Fruit fly (Drosophila melanogaster) whole organism, embryonic: ENCODE results near the gene lwr.

Source experiments
- CG10267 ChIP-seq: fragments of 200-800 bp; sonication (Bioruptor generic); optimal IDR thresholded peaks from 2 replicates; lab custom pipeline; 2018; ENCODE audit warnings: missing biosample characterization, mild to moderate bottlenecking, missing genetic modification characterization, moderate library complexity
- CG10274 ChIP-seq: fragments of 200-800 bp; sonication (Bioruptor generic); optimal IDR thresholded peaks from 3 replicates; lab custom pipeline; 2017; ENCODE audit warnings: missing biosample characterization, mild to moderate bottlenecking, missing genetic modification characterization
- CG12391 ChIP-seq: fragments of 200-800 bp; sonication (Bioruptor generic); optimal IDR thresholded peaks from 3 replicates; lab custom pipeline; 2018; ENCODE audit warnings: missing biosample characterization, mild to moderate bottlenecking, missing genetic modification characterization, moderate library complexity
- CG13296 ChIP-seq: fragments of 200-800 bp; sonication (Bioruptor generic); optimal IDR thresholded peaks from 3 replicates; lab custom pipeline; 2018; ENCODE audit warnings: missing biosample characterization, mild to moderate bottlenecking, missing genetic modification characterization
- CG13894 ChIP-seq: fragments of 200-800 bp; sonication (Bioruptor generic); optimal IDR thresholded peaks from 3 replicates; lab custom pipeline; 2018; ENCODE audit warnings: missing biosample characterization, mild to moderate bottlenecking, missing genetic modification characterization, moderate library complexity
- CG14710 ChIP-seq: fragments of 200-800 bp; sonication (Bioruptor generic); optimal IDR thresholded peaks from 3 replicates; lab custom pipeline; 2019; ENCODE audit warnings: missing biosample characterization, mild to moderate bottlenecking, missing genetic modification characterization, moderate library complexity
- CG15073 ChIP-seq: fragments of 200-800 bp; sonication (Bioruptor generic); optimal IDR thresholded peaks from 2 replicates; lab custom pipeline; 2016; ENCODE audit warnings: missing biosample characterization, missing genetic modification characterization
- CG1529 ChIP-seq: fragments of 200-800 bp; sonication (Bioruptor generic); optimal IDR thresholded peaks from 3 replicates; lab custom pipeline; 2018; ENCODE audit warnings: missing biosample characterization, missing genetic modification characterization
- CG16815 ChIP-seq: fragments of 200-800 bp; sonication (Bioruptor generic); optimal IDR thresholded peaks from 3 replicates; lab custom pipeline; 2017; ENCODE audit warnings: missing biosample characterization, mild to moderate bottlenecking, missing genetic modification characterization
- CG17361 ChIP-seq: fragments of 200-800 bp; sonication (Bioruptor generic); IDR thresholded peaks from 3 replicates; pipeline ENCODE4 v1.3.6; 2022; ENCODE audit warnings: missing biosample characterization, missing genetic modification characterization
- CG17829 ChIP-seq: fragments of 200-800 bp; optimal IDR thresholded peaks from 2 replicates; lab custom pipeline; 2019; ENCODE audit warnings: missing biosample characterization, mild to moderate bottlenecking, missing genetic modification characterization, moderate library complexity
- CG17912 ChIP-seq: fragments of 200-800 bp; sonication (Bioruptor generic); optimal IDR thresholded peaks from 2 replicates; lab custom pipeline; 2018; ENCODE audit warnings: missing biosample characterization, mild to moderate bottlenecking, missing genetic modification characterization
- CG18476 ChIP-seq: fragments of 200-800 bp; sonication (Bioruptor generic); optimal IDR thresholded peaks from 2 replicates; lab custom pipeline; 2016; ENCODE audit warnings: missing biosample characterization, mild to moderate bottlenecking, missing genetic modification characterization
- CG18599 ChIP-seq: fragments of 200-800 bp; sonication (Bioruptor generic); optimal IDR thresholded peaks from 3 replicates; lab custom pipeline; 2017; ENCODE audit warnings: missing biosample characterization, missing genetic modification characterization, mild to moderate bottlenecking, moderate library complexity, missing genetic modification reagents
- CG2129 ChIP-seq: fragments of 200-800 bp; sonication (Bioruptor generic); IDR thresholded peaks from 2 replicates; pipeline ENCODE4 v1.3.6; 2022; ENCODE audit warnings: missing biosample characterization, missing genetic modification characterization; ENCODE audit not compliant: partially characterized antibody
- CG31224 ChIP-seq: fragments of 200-800 bp; sonication (Bioruptor generic); IDR thresholded peaks from 2 replicates; pipeline ENCODE4 v1.3.6; 2022; ENCODE audit warnings: missing biosample characterization, missing genetic modification characterization
- CG33557 ChIP-seq: fragments of 200-800 bp; sonication (Bioruptor generic); optimal IDR thresholded peaks from 2 replicates; lab custom pipeline; 2019; ENCODE audit warnings: missing biosample characterization, mild to moderate bottlenecking, missing genetic modification characterization, moderate library complexity
- CG34422 ChIP-seq: fragments of 200-800 bp; sonication (Bioruptor generic); IDR thresholded peaks from 3 replicates; pipeline ENCODE4 v1.3.6; 2022; ENCODE audit warnings: missing biosample characterization, missing genetic modification characterization
- CG4360 ChIP-seq: fragments of 200-800 bp; sonication (Bioruptor generic); IDR thresholded peaks from 2 replicates; pipeline ENCODE4 v1.3.6; 2022; ENCODE audit warnings: missing biosample characterization, missing genetic modification characterization
- CG5953 ChIP-seq: fragments of 200-800 bp; sonication (Bioruptor generic); IDR thresholded peaks from 2 replicates; pipeline ENCODE4 v1.3.6; 2022; ENCODE audit warnings: missing biosample characterization, missing genetic modification characterization
- CG6854 ChIP-seq: fragments of 200-800 bp; sonication (Bioruptor generic); optimal IDR thresholded peaks from 3 replicates; lab custom pipeline; 2017; ENCODE audit warnings: missing biosample characterization, mild to moderate bottlenecking, missing genetic modification characterization
- CG7987 ChIP-seq: fragments of 200-800 bp; sonication (Bioruptor generic); optimal IDR thresholded peaks from 2 replicates; lab custom pipeline; 2018; ENCODE audit warnings: missing biosample characterization, mild to moderate bottlenecking, missing genetic modification characterization, moderate library complexity
- CG8924 ChIP-seq: fragments of 200-800 bp; optimal IDR thresholded peaks from 3 replicates; lab custom pipeline; 2019; ENCODE audit warnings: missing biosample characterization, mild to moderate bottlenecking, missing genetic modification characterization, moderate library complexity
- D ChIP-seq, 2 experiments: fragments of 200-800 bp in 1 of 2; fragments of >200 bp in 1 of 2; sonication (Bioruptor generic) in 1 of 2; optimal IDR thresholded peaks; 2 replicates in 1 of 2; 3 replicates in 1 of 2; lab custom pipeline; 2017; ENCODE audit warnings: mild to moderate bottlenecking in 1 of 2, missing biosample characterization in 1 of 2, missing genetic modification characterization in 1 of 2, missing genetic modification reagents in 1 of 2
- H15 ChIP-seq: fragments of 200-800 bp; sonication (Bioruptor generic); IDR thresholded peaks from 3 replicates; pipeline ENCODE4 v1.3.6; 2022; ENCODE audit warnings: missing biosample characterization, missing genetic modification characterization
- Hr39 ChIP-seq: fragments of >200 bp; optimal IDR thresholded peaks from 2 replicates; lab custom pipeline; 2017
- NFAT ChIP-seq: fragments of 200-800 bp; sonication (Bioruptor generic); IDR thresholded peaks from 2 replicates; pipeline ENCODE4 v1.3.6; 2022; ENCODE audit warnings: missing biosample characterization, missing genetic modification characterization
- Nf-YB ChIP-seq: fragments of 200-800 bp; sonication (Bioruptor generic); optimal IDR thresholded peaks from 3 replicates; lab custom pipeline; 2019; ENCODE audit warnings: missing biosample characterization, mild to moderate bottlenecking, missing genetic modification characterization, moderate library complexity
- PHDP ChIP-seq: fragments of 200-800 bp; sonication (Bioruptor generic); optimal IDR thresholded peaks from 3 replicates; lab custom pipeline; 2018; ENCODE audit warnings: missing biosample characterization, mild to moderate bottlenecking, missing genetic modification characterization, moderate library complexity
- Pdp1 ChIP-seq, 2 experiments: fragments of 200-800 bp; sonication (Bioruptor generic); optimal IDR thresholded peaks; 3 replicates each; lab custom pipeline; 2016; ENCODE audit warnings: missing biosample characterization in 2 of 2, missing genetic modification characterization in 2 of 2, mild to moderate bottlenecking in 1 of 2, moderate library complexity in 1 of 2
- Scr ChIP-seq: fragments of 200-800 bp; sonication (Bioruptor generic); IDR thresholded peaks from 2 replicates; pipeline ENCODE4 v1.3.6; 2022; ENCODE audit warnings: missing biosample characterization, missing genetic modification characterization; ENCODE audit not compliant: partially characterized antibody
- Side ChIP-seq: fragments of 200-800 bp; sonication (Bioruptor generic); optimal IDR thresholded peaks from 2 replicates; lab custom pipeline; 2016; ENCODE audit warnings: missing biosample characterization, missing genetic modification characterization
- Ssrp ChIP-seq: fragments of 200-800 bp; sonication (Bioruptor generic); optimal IDR thresholded peaks from 2 replicates; lab custom pipeline; 2018; ENCODE audit warnings: missing biosample characterization, mild to moderate bottlenecking, missing genetic modification characterization, moderate library complexity
- ab ChIP-seq: fragments of 200-800 bp; sonication (Bioruptor generic); optimal IDR thresholded peaks from 2 replicates; lab custom pipeline; 2016; ENCODE audit warnings: missing biosample characterization, missing genetic modification characterization
- ap ChIP-seq: fragments of 200-800 bp; sonication (Bioruptor generic); IDR thresholded peaks from 2 replicates; pipeline ENCODE4 v1.3.6; 2022; ENCODE audit warnings: missing biosample characterization, missing genetic modification characterization
- ash1 ChIP-seq: fragments of 200-800 bp; sonication (Bioruptor generic); optimal IDR thresholded peaks from 2 replicates; lab custom pipeline; 2018; ENCODE audit warnings: missing biosample characterization, mild to moderate bottlenecking, missing genetic modification characterization
- bbx ChIP-seq: fragments of 200-800 bp; sonication (Bioruptor generic); IDR thresholded peaks from 2 replicates; pipeline ENCODE4 v1.3.6; 2022; ENCODE audit warnings: missing biosample characterization, missing genetic modification characterization; ENCODE audit not compliant: partially characterized antibody
- chif ChIP-seq, 2 experiments: fragments of 200-800 bp; sonication (Bioruptor generic); optimal IDR thresholded peaks; 3 replicates each; lab custom pipeline; 2016; ENCODE audit warnings: missing biosample characterization in 2 of 2, missing genetic modification characterization in 2 of 2
- dm ChIP-seq: fragments of 200-800 bp; sonication (Bioruptor generic); optimal IDR thresholded peaks from 3 replicates; lab custom pipeline; 2016; ENCODE audit warnings: missing biosample characterization, missing genetic modification characterization
- dmrt11E ChIP-seq: fragments of 200-800 bp; sonication (Bioruptor generic); optimal IDR thresholded peaks from 3 replicates; lab custom pipeline; 2018; ENCODE audit warnings: missing biosample characterization, mild to moderate bottlenecking, missing genetic modification characterization, moderate library complexity
- hb ChIP-seq: fragments of 200-800 bp; sonication (Bioruptor generic); IDR thresholded peaks from 3 replicates; pipeline ENCODE4 v1.3.6; 2022; ENCODE audit warnings: missing biosample characterization, missing genetic modification characterization; ENCODE audit not compliant: partially characterized antibody
- hbn ChIP-seq: fragments of 200-800 bp; sonication (Bioruptor generic); IDR thresholded peaks from 2 replicates; pipeline ENCODE4 v1.3.6; 2022; ENCODE audit warnings: missing biosample characterization, missing genetic modification characterization; ENCODE audit not compliant: partially characterized antibody
- hth ChIP-seq: fragments of >200 bp; optimal IDR thresholded peaks from 2 replicates; lab custom pipeline; 2017; ENCODE audit warnings: inconsistent platforms
- ind ChIP-seq: fragments of 200-800 bp; sonication (Bioruptor generic); optimal IDR thresholded peaks from 3 replicates; lab custom pipeline; 2016; ENCODE audit warnings: missing biosample characterization, missing genetic modification characterization
- kni ChIP-seq: fragments of 200-800 bp; sonication (Bioruptor generic); optimal IDR thresholded peaks from 3 replicates; lab custom pipeline; 2017; ENCODE audit warnings: mild to moderate bottlenecking, missing biosample characterization, missing genetic modification reagents, missing genetic modification characterization
- pb ChIP-seq: fragments of 200-800 bp; sonication (Bioruptor generic); optimal IDR thresholded peaks from 3 replicates; lab custom pipeline; 2016; ENCODE audit warnings: missing biosample characterization, missing genetic modification characterization
- row ChIP-seq: fragments of 200-800 bp; sonication (Bioruptor generic); IDR thresholded peaks from 3 replicates; pipeline ENCODE4 v1.3.6; 2022; ENCODE audit warnings: missing biosample characterization, missing genetic modification characterization
- sna ChIP-seq: fragments of 200-800 bp; sonication (Bioruptor generic); IDR thresholded peaks from 2 replicates; pipeline ENCODE4 v1.3.6; 2022; ENCODE audit warnings: missing biosample characterization, missing genetic modification characterization; ENCODE audit not compliant: partially characterized antibody
- wek ChIP-seq: fragments of 200-800 bp; sonication (Bioruptor generic); optimal IDR thresholded peaks from 3 replicates; lab custom pipeline; 2018; ENCODE audit warnings: missing biosample characterization, mild to moderate bottlenecking, missing genetic modification characterization, moderate library complexity

Gene lwr

DNA sequence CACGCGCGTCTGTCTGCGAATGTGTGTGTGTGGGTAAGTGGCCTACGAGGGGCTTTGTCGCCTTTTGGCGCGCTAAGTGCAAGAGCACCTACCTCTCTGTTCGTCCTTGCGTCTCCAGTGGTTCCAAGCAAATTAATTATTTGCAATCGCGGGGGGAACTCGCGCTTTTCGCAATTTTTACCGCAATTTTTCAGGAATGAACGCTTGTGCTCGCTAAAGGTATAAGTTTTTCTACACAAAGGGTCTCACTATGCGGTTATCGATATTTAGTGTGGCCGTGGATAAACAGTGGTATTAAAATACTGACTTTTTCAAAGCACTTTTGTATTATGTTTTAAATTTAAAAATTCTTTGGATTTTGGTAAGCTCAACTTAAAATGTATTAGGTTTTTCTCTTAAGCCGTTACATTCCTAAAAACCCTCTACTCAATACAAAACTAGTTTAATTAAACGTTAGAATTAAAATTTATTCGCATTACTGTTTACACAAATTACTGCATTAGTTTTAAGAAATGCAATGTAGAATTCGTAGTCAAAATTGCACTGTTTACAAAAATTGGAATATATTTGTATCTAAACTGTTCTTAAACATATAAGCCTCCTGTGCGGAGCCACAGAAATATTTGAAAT is at the start of gene lwr (continued):
- TF ChIP-seq CG4360 (GFP tag; lab: Robert Waterston, UW) (no peak), Hr39 (lab: Kevin White, UChicago) (no peak), Nf-YB (GFP tag; lab: Kevin White, UChicago) (no peak), CG7987 (no peak), CG10267 (tag; lab: Kevin White, UChicago) (peak; percentile 29), kni (GFP tag; lab: Kevin White, UChicago) (no peak), CG12391 (tag; lab: Kevin White, UChicago) (peak; percentile 16), CG15073 (GFP tag; lab: Kevin White, UChicago) (no peak), CG16815 (GFP tag; lab: Kevin White, UChicago) (no peak), Scr (GFP tag; lab: Robert Waterston, UW) (peak; percentile 57), CG13894 (no peak), ind (GFP tag; lab: Kevin White, UChicago) (no peak), CG18599 (GFP tag; lab: Kevin White, UChicago) (no peak), hbn (peak; percentile 61), bbx (GFP tag; lab: Robert Waterston, UW) (peak; percentile 53; the same call in 1 of the 2 replicates), PHDP (tag; lab: Kevin White, UChicago) (peak; percentile 6), CG8924 (tag; lab: Kevin White, UChicago) (no peak), CG31224 (GFP tag; lab: Robert Waterston, UW) (no peak), CG5953 (GFP tag; lab: Robert Waterston, UW) (no peak), row (GFP tag; lab: Robert Waterston, UW) (peak; percentile 58), CG17829 (tag; lab: Kevin White, UChicago) (peak; percentile 22), Pdp1 (GFP tag; optimal IDR thresholded peaks at IDR 0.05; lab: Kevin White, UChicago) (no peak), Ssrp (tag; lab: Kevin White, UChicago) (no peak), CG2129 (GFP tag; lab: Robert Waterston, UW) (peak; percentile 27; the same call in 1 of the 2 replicates), ash1 (GFP tag; lab: Kevin White, UChicago) (no peak), D (optimal IDR thresholded peaks at IDR 0.05; lab: Kevin White, UChicago) (no peak), D (GFP tag; optimal IDR thresholded peaks at IDR 0.05; lab: Kevin White, UChicago) (no peak), CG6854 (GFP tag; lab: Kevin White, UChicago) (no peak), dmrt11E (tag; lab: Kevin White, UChicago) (no peak), ab (GFP tag; lab: Kevin White, UChicago) (no peak), CG18476 (GFP tag; lab: Kevin White, UChicago) (no peak), Side (GFP tag; lab: Kevin White, UChicago) (no peak), CG1529 (no peak), pb (GFP tag; lab: Kevin White, UChicago) (no peak), NFAT (GFP tag; lab: Robert Waterston, UW) (no peak), CG17912 (GFP tag; lab: Kevin White, UChicago) (no peak), ap (no peak), CG17361 (no peak), hth (lab: Kevin White, UChicago) (no peak), H15 (GFP tag; lab: Robert Waterston, UW) (no peak), hb (GFP tag; lab: Robert Waterston, UW) (no peak), CG14710 (tag; lab: Kevin White, UChicago) (peak; percentile 38), sna (GFP tag; lab: Robert Waterston, UW) (no peak), CG13296 (no peak), wek (no peak), dm (GFP tag; lab: Kevin White, UChicago) (peak; percentile 43), CG10274 (GFP tag; lab: Kevin White, UChicago) (no peak), CG33557 (GFP tag; lab: Kevin White, UChicago) (no peak), chif (GFP tag; optimal IDR thresholded peaks at IDR 0.05; lab: Kevin White, UChicago) (no peak), CG34422 (no peak)
